Fruit fly (Drosophila melanogaster): ENCODE results near the gene CG10948.

The CG10948 gene

DNA sequence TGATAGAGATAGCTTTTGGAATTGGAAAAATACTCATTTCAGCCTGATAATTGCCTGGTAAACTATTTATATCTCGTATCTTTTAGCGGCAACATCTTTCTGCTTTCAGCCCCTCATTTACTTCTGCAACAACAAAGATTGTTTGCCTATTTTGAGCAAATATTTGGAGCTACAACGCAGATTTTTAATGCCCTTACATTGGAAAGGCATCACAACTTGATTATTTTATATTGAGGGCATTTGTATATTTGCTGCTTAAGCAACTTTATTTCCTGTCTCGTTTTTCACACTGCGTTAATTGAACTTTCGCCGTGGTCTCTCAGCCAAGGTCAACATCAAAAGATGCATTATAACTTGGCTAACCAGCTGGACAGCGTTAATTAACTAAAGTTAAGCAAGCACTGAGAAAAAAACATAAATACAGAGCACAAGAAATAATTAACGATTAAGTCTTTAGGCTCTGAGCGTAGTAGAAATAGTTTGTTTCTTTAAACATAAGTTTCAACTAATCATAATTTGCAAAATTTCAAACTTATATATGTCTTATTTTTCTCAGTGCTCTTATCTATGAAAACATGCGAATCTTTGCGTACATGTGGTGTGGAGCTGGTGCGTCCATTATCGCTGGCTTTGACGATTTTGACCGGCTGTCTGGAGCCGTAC lies 18.5 kb downstream of the CG10948 start (continued):
- TF ChIP-seq Hr39 (GFP tag; optimal IDR thresholded peaks at IDR 0.05) (peak; percentile 73), fd59A (GFP tag; optimal IDR thresholded peaks at IDR 0.05) (peak; percentile 61), Gug (GFP tag; IDR thresholded peaks at IDR 0.05) (peak; percentile 55; the same call in 1 of the 2 replicates), topi (GFP tag; optimal IDR thresholded peaks at IDR 0.05) (peak; percentile 73), eg (GFP tag; IDR thresholded peaks at IDR 0.05) (no peak; the same call in 1 of the 3 replicates), Lpt (GFP tag; optimal IDR thresholded peaks at IDR 0.05) (no peak), pdm3 (GFP tag; optimal IDR thresholded peaks at IDR 0.05) (peak; percentile 81), Met (GFP tag; optimal IDR thresholded peaks at IDR 0.05) (peak; percentile 59), fd85E (GFP tag; optimal IDR thresholded peaks at IDR 0.05) (no peak)

dm6 chr3L:12830416-12830815 lies 19.5 kb downstream of the CG10948 start:
- TF ChIP-seq Hr39 (GFP tag; optimal IDR thresholded peaks at IDR 0.05) (no peak), topi (GFP tag; optimal IDR thresholded peaks at IDR 0.05) (no peak), Ets21C (GFP tag; optimal IDR thresholded peaks at IDR 0.05) (no peak), CG9139 (GFP tag; optimal IDR thresholded peaks at IDR 0.05) (no peak), pdm3 (GFP tag; optimal IDR thresholded peaks at IDR 0.05) (no peak), CG10631 (GFP tag; optimal IDR thresholded peaks at IDR 0.05) (no peak), fd85E (GFP tag; optimal IDR thresholded peaks at IDR 0.05) (no peak), fkh (GFP tag; optimal IDR thresholded peaks at IDR 0.05) (no peak), dac (GFP tag; optimal IDR thresholded peaks at IDR 0.05) (no peak), Blimp-1 (GFP tag; optimal IDR thresholded peaks at IDR 0.05) (no peak), vri (GFP tag; optimal IDR thresholded peaks at IDR 0.05) (no peak), acj6 (GFP tag; optimal IDR thresholded peaks at IDR 0.05) (no peak), CG34406 (GFP tag; optimal IDR thresholded peaks at IDR 0.05) (no peak), CG31627 (GFP tag; optimal IDR thresholded peaks at IDR 0.05) (no peak), CG11902 (GFP tag; optimal IDR thresholded peaks at IDR 0.05) (no peak), dsx (GFP tag; optimal IDR thresholded peaks at IDR 0.05; ENCODE audit: poor library complexity, severe bottlenecking) (no peak), Sox15 (GFP tag; optimal IDR thresholded peaks at IDR 0.05) (no peak)

DNA sequence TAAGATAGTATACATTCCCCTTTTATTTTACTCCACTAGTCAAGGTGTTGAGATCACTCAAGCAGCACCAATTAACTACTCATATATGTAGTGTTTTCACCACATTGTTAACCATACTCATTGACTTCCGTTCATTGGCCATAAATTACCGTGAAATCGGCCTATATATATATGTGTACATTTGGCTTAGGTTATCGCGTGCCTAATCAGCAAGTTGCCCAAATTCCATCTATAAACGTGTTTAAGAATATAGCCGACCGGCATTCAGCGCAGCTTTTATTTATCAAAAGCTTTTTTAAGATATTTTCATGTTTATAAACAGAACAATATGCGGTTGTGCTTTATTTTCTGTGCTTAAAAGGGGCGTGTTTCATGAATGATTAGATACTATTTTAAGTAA lies 21.4 kb downstream of the CG10948 start:
- TF ChIP-seq CG8319 (GFP tag; optimal IDR thresholded peaks at IDR 0.05) (no peak), Eip93F (GFP tag; optimal IDR thresholded peaks at IDR 0.05) (no peak), CG4318 (GFP tag; optimal IDR thresholded peaks at IDR 0.05) (no peak), CG11902 (GFP tag; optimal IDR thresholded peaks at IDR 0.05) (no peak), CG9139 (GFP tag; optimal IDR thresholded peaks at IDR 0.05) (no peak), OdsH (GFP tag; optimal IDR thresholded peaks at IDR 0.05) (no peak), CG1621 (tag; optimal IDR thresholded peaks at IDR 0.05) (no peak), Hr4 (GFP tag; optimal IDR thresholded peaks at IDR 0.05) (no peak), Sox14 (GFP tag; optimal IDR thresholded peaks at IDR 0.05) (no peak), Lpt (GFP tag; optimal IDR thresholded peaks at IDR 0.05) (no peak), Eip75B (GFP tag; optimal IDR thresholded peaks at IDR 0.05) (no peak), CG3032 (tag; optimal IDR thresholded peaks at IDR 0.05) (no peak), CG34406 (GFP tag; optimal IDR thresholded peaks at IDR 0.05) (no peak), pdm3 (GFP tag; optimal IDR thresholded peaks at IDR 0.05) (no peak), dac (GFP tag; optimal IDR thresholded peaks at IDR 0.05) (no peak), Ets21C (GFP tag; optimal IDR thresholded peaks at IDR 0.05) (no peak), CG15336 (GFP tag; IDR thresholded peaks at IDR 0.05) (no peak)

DNA sequence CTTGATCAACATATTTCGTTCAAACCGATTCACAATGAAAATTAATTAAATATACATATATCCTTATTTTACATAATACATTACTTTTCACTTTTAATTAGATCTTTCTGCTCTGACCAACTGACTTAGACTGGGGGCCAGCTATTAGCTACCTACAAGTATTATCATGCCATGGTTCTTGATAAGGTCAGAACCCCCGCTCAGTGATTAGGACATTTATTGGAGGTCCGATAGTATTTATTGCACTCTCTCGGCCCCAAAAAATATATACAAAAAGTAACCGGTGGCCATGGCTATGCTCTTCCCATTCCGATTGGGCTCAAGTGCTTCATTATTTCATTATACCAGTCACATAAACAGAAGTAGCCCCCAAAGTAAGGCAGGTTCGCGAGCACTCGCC lies 22.2 kb downstream of the CG10948 start:
- TF ChIP-seq CG16779 (tag; optimal IDR thresholded peaks at IDR 0.05) = no peak
- TF ChIP-seq CG8632 (GFP tag; optimal IDR thresholded peaks at IDR 0.05) = no peak
- no peak for TF ChIP-seq OdsH (GFP tag; optimal IDR thresholded peaks at IDR 0.05)
- TF ChIP-seq acj6 (GFP tag; optimal IDR thresholded peaks at IDR 0.05) = no peak
- no peak for TF ChIP-seq dac (GFP tag; optimal IDR thresholded peaks at IDR 0.05)
- no peak for TF ChIP-seq fd59A (GFP tag; optimal IDR thresholded peaks at IDR 0.05)
- TF ChIP-seq CG11294 (GFP tag; IDR thresholded peaks at IDR 0.05) = no peak
- TF ChIP-seq achi (GFP tag; optimal IDR thresholded peaks at IDR 0.05) = no peak
- no peak for TF ChIP-seq spab (GFP tag; optimal IDR thresholded peaks at IDR 0.05)
- no peak for TF ChIP-seq Eip75B (GFP tag; optimal IDR thresholded peaks at IDR 0.05)
- TF ChIP-seq CG3919 (GFP tag; optimal IDR thresholded peaks at IDR 0.05) = no peak
- no peak for TF ChIP-seq topi (GFP tag; optimal IDR thresholded peaks at IDR 0.05)
- no peak for TF ChIP-seq eg (GFP tag; IDR thresholded peaks at IDR 0.05)
- no peak for TF ChIP-seq svp (GFP tag)
- TF ChIP-seq Sox14 (GFP tag; optimal IDR thresholded peaks at IDR 0.05) = no peak
- no peak for TF ChIP-seq dsx (GFP tag; optimal IDR thresholded peaks at IDR 0.05; ENCODE audit: poor library complexity, severe bottlenecking)
- TF ChIP-seq CG11902 (GFP tag; optimal IDR thresholded peaks at IDR 0.05) = no peak
- no peak for TF ChIP-seq CG7368 (GFP tag; optimal IDR thresholded peaks at IDR 0.05)
- no peak for TF ChIP-seq Ets21C (GFP tag; optimal IDR thresholded peaks at IDR 0.05)
- no peak for TF ChIP-seq fkh (GFP tag; optimal IDR thresholded peaks at IDR 0.05)
